Worm (Caenorhabditis elegans): ENCODE measurements around the gene pqn-48.

- TF ChIP-seq unc-62 (GFP tag; optimal IDR thresholded peaks at IDR 0.05), result no peak
- TF ChIP-seq unc-130 (GFP tag; optimal IDR thresholded peaks at IDR 0.05), result no peak
- TF ChIP-seq ztf-18 (tag; optimal IDR thresholded peaks at IDR 0.05), result no peak
- TF ChIP-seq F57A8.1 (GFP tag; optimal IDR thresholded peaks at IDR 0.05), result no peak
- no peak for TF ChIP-seq B0035.1 (tag; optimal IDR thresholded peaks at IDR 0.05)
- no peak for TF ChIP-seq efl-1 (GFP tag; optimal IDR thresholded peaks at IDR 0.05)
- no peak for TF ChIP-seq mel-28 (tag; optimal IDR thresholded peaks at IDR 0.05; ENCODE audit: borderline replicate concordance)
- no peak for TF ChIP-seq hmg-20 (GFP tag; IDR thresholded peaks at IDR 0.05)
- TF ChIP-seq lin-35 (GFP tag; optimal IDR thresholded peaks at IDR 0.05), result no peak
- TF ChIP-seq hlh-26 (GFP tag; conservative IDR thresholded peaks at IDR 0.05), result no peak
- TF ChIP-seq C17E4.6 (GFP tag; IDR thresholded peaks at IDR 0.05), result no peak
- no peak for TF ChIP-seq ets-4 (GFP tag; optimal IDR thresholded peaks at IDR 0.05)
Observed at ce11 chrII:4004614-4005013, 34.1 kb upstream of the pqn-48 start, which contains the start of gene ephx-1.
